Worm (Caenorhabditis elegans) whole organism, L3 larva: ENCODE data around the gene meg-1.
A peak's percentile ranks its signal among the peaks of the same experiment; 100 is the strongest.

Experiments
- ZK546.5 ChIP-seq: sonication (generic microtip); optimal IDR thresholded peaks from 2 replicates; lab custom pipeline; 2017; ENCODE audit warnings: missing biosample characterization, missing genetic modification characterization
- ama-1 ChIP-seq: fragments of 150-350 bp; optimal IDR thresholded peaks from 2 replicates; lab custom pipeline; 2018
- fkh-10 ChIP-seq: sonication (generic microtip); optimal IDR thresholded peaks from 2 replicates; lab custom pipeline; 2017; ENCODE audit warnings: missing biosample characterization, missing genetic modification reagents, missing genetic modification characterization
- fos-1 ChIP-seq: fragments of 150-350 bp; optimal IDR thresholded peaks from 2 replicates; lab custom pipeline; 2014; ENCODE audit warnings: missing biosample characterization, missing genetic modification characterization
- lin-15B ChIP-seq: fragments of 150-350 bp; optimal IDR thresholded peaks from 2 replicates; lab custom pipeline; 2014; ENCODE audit warnings: missing biosample characterization, missing genetic modification characterization
- nhr-11 ChIP-seq: fragments of 150-350 bp; optimal IDR thresholded peaks from 2 replicates; lab custom pipeline; 2014; ENCODE audit warnings: missing biosample characterization, missing genetic modification characterization
- nhr-23 ChIP-seq: fragments of 150-350 bp; optimal IDR thresholded peaks from 2 replicates; lab custom pipeline; 2014; ENCODE audit warnings: missing biosample characterization, missing genetic modification reagents, missing genetic modification characterization
- nhr-237 ChIP-seq: fragments of 150-350 bp; optimal IDR thresholded peaks from 2 replicates; lab custom pipeline; 2014; ENCODE audit warnings: missing biosample characterization, missing genetic modification characterization
- nhr-76 ChIP-seq: fragments of 150-350 bp; sonication (generic microtip); optimal IDR thresholded peaks from 5 replicates; lab custom pipeline; 2014; ENCODE audit warnings: missing biosample characterization, missing genetic modification characterization
- pqm-1 ChIP-seq: fragments of 150-350 bp; optimal IDR thresholded peaks from 2 replicates; lab custom pipeline; 2017; ENCODE audit warnings: missing biosample characterization, missing genetic modification characterization, inconsistent platforms
- snpc-4 ChIP-seq: fragments of 150-350 bp; optimal IDR thresholded peaks from 2 replicates; lab custom pipeline; 2014; ENCODE audit warnings: missing biosample characterization, missing genetic modification characterization

- TF ChIP-seq nhr-11 (no peak), nhr-76 (tag; lab: Kevin White, UChicago) (no peak), nhr-23 (tag; lab: Kevin White, UChicago) (no peak), snpc-4 (tag; lab: Kevin White, UChicago) (no peak), lin-15B (tag; lab: Kevin White, UChicago) (no peak), fos-1 (tag; lab: Kevin White, UChicago) (no peak), ZK546.5 (tag; lab: Kevin White, UChicago) (no peak), nhr-237 (tag; lab: Kevin White, UChicago) (no peak), fkh-10 (GFP tag; lab: Kevin White, UChicago) (no peak), pqm-1 (tag; lab: Kevin White, UChicago) (peak; percentile 94), ama-1 (no peak)
These were observed 7.9 kb upstream of the meg-1 start for ce11 chrX:13937350-13937749.
